Worm (Caenorhabditis elegans) whole organism, L3 larva: ENCODE data around the gene acy-1.

Experiments used
- elt-1 ChIP-seq: fragments of 150-350 bp; optimal IDR thresholded peaks from 2 replicates; lab custom pipeline; 2014; ENCODE audit warnings: missing biosample characterization, missing genetic modification characterization
- lsy-12 ChIP-seq: sonication (generic microtip); optimal IDR thresholded peaks from 2 replicates; lab custom pipeline; 2016; ENCODE audit warnings: mild to moderate bottlenecking, missing genetic modification characterization, missing compliant biosample characterization
- mdl-1 ChIP-seq: fragments of 150-350 bp; optimal IDR thresholded peaks from 2 replicates; lab custom pipeline; 2014; ENCODE audit warnings: missing biosample characterization, missing genetic modification characterization
- mml-1 ChIP-seq: fragments of 150-350 bp; sonication (generic microtip); optimal IDR thresholded peaks from 3 replicates; lab custom pipeline; 2014; ENCODE audit warnings: missing biosample characterization, missing genetic modification characterization
- nhr-237 ChIP-seq: fragments of 150-350 bp; optimal IDR thresholded peaks from 2 replicates; lab custom pipeline; 2014; ENCODE audit warnings: missing biosample characterization, missing genetic modification characterization
- nhr-28 ChIP-seq: fragments of 150-350 bp; optimal IDR thresholded peaks from 2 replicates; lab custom pipeline; 2014; ENCODE audit warnings: missing biosample characterization, missing genetic modification characterization
- nhr-67 ChIP-seq: fragments of 150-350 bp; optimal IDR thresholded peaks from 2 replicates; lab custom pipeline; 2014; ENCODE audit warnings: missing biosample characterization, missing genetic modification characterization
- pqm-1 ChIP-seq: fragments of 150-350 bp; optimal IDR thresholded peaks from 2 replicates; lab custom pipeline; 2017; ENCODE audit warnings: missing biosample characterization, missing genetic modification characterization, inconsistent platforms
- snpc-4 ChIP-seq: fragments of 150-350 bp; optimal IDR thresholded peaks from 2 replicates; lab custom pipeline; 2014; ENCODE audit warnings: missing biosample characterization, missing genetic modification characterization
- tbx-2 ChIP-seq: sonication (generic microtip); optimal IDR thresholded peaks from 2 replicates; lab custom pipeline; 2016; ENCODE audit warnings: mild to moderate bottlenecking, missing genetic modification characterization, missing compliant biosample characterization
- unc-39 ChIP-seq: sonication (generic microtip); optimal IDR thresholded peaks from 4 replicates; lab custom pipeline; 2017; ENCODE audit warnings: missing biosample characterization, missing genetic modification characterization

DNA sequence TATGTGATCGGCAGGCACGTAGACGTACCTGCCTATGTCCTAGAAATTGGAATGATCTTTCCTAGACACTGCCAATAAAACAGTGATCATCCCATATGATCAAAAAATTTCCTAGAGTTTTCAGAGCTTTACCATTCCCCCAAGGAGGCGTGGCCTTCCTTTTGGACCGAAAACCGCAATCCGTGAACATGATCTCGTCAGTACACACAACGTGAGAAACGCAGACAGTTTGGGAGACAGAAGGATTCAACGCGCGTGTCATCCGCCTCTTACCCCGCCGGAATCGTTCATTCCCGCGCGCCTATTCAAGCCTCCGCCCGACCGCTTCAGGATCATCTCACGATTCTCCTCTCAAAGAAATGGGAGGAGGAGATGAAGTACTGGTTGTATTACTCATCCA lies 43.6 kb downstream of the acy-1 start, which contains the start of gene B0393.5:
- TF ChIP-seq nhr-28 (tag; lab: Kevin White, UChicago) = no peak
- TF ChIP-seq mdl-1 (tag; lab: Kevin White, UChicago) = no peak
- no peak for TF ChIP-seq elt-1 (tag; lab: Kevin White, UChicago)
- TF ChIP-seq nhr-237 (tag; lab: Kevin White, UChicago) = no peak
- no peak for TF ChIP-seq unc-39
- TF ChIP-seq pqm-1 (tag; lab: Kevin White, UChicago) = no peak
- TF ChIP-seq snpc-4 (tag; lab: Kevin White, UChicago) = no peak
- no peak for TF ChIP-seq tbx-2 (tag; lab: Kevin White, UChicago)
- TF ChIP-seq nhr-67 (tag; lab: Kevin White, UChicago) = no peak
- TF ChIP-seq mml-1 (tag; lab: Kevin White, UChicago) = no peak
- TF ChIP-seq lsy-12 (tag; lab: Kevin White, UChicago) = no peak
